Fruit fly (Drosophila melanogaster): ENCODE data around the gene CG14879.
A peak's percentile ranks its signal among the peaks of the same experiment; 100 is the strongest.

DNA sequence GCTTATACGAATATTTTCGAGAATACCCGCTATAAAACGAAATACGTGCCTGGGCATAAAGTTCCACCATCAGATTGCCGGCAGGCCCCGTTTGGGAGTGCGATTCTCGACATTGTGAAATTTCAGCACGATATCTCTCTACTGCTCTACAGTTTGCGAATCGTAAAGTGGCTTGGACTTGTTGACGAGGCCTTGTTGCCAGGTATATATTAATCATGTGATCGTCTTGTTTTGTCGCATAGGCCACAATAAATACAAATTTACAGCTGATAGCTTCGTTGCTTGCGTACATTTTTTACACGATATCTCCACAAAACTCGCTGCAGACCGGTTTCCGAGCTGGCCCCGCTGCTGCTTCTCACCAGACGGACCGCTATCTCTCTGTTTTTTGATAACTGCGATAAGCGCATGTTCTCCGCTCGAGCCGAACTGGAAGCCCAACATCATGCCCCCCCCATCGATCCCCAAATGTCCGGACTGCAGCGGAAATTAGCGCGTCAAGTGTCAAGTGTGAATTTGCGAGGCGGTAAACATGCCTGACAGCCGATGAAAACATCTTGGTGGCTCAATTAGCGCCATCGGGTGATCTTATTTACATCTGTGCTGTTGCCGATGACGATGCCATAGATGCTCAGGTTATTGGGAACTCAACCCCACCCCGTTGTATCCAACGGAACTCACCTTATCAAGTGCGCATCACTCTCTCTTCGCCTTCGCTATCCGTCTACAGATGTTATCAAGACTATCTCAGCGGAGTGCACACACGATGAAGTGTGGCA, 39.5 kb downstream of the CG14879 start:
- TF ChIP-seq CG12605 (GFP tag; IDR thresholded peaks at IDR 0.05) (0 out of 2 replicates have a peak, but pooled peaks have one; percentile 17), gl (tag; optimal IDR thresholded peaks at IDR 0.05) (no peak), CG17806 (tag; optimal IDR thresholded peaks at IDR 0.05) (no peak), CG34367 (tag; optimal IDR thresholded peaks at IDR 0.05) (no peak), fd96Ca (GFP tag; IDR thresholded peaks at IDR 0.05) (no peak), CG4496 (GFP tag; IDR thresholded peaks at IDR 0.05) (0 out of 3 replicates have a peak, but pooled peaks have one; percentile 42), CG10348 (GFP tag; IDR thresholded peaks at IDR 0.05) (no peak), Snoo (tag; optimal IDR thresholded peaks at IDR 0.05) (no peak), CG8301 (tag; optimal IDR thresholded peaks at IDR 0.05) (no peak), D1 (tag; optimal IDR thresholded peaks at IDR 0.05) (no peak), CG8159 (tag; optimal IDR thresholded peaks at IDR 0.05) (peak; percentile 19), CG9948 (tag; optimal IDR thresholded peaks at IDR 0.05) (no peak), CG13204 (GFP tag; optimal IDR thresholded peaks at IDR 0.05) (peak; percentile 67)
